Fruit fly (Drosophila melanogaster) whole organism, embryonic: Measurements from ENCODE around the gene GXIVsPLA2.

Experiments used
- Atf6 ChIP-seq: fragments of 200-800 bp; sonication (Bioruptor generic); IDR thresholded peaks from 2 replicates; pipeline ENCODE4 v1.3.6; 2022; ENCODE audit warnings: missing biosample characterization, missing genetic modification characterization
- BEAF-32 ChIP-seq: fragments of 200-800 bp; sonication (Bioruptor generic); optimal IDR thresholded peaks from 3 replicates; lab custom pipeline; 2017; ENCODE audit warnings: missing biosample characterization, missing genetic modification characterization, mild to moderate bottlenecking, moderate library complexity, missing genetic modification reagents
- CG10565 ChIP-seq: fragments of 200-800 bp; sonication (Bioruptor generic); optimal IDR thresholded peaks from 3 replicates; lab custom pipeline; 2016; ENCODE audit warnings: missing biosample characterization, mild to moderate bottlenecking, missing genetic modification characterization
- CG10979 ChIP-seq: fragments of 200-800 bp; sonication (Bioruptor generic); optimal IDR thresholded peaks from 2 replicates; lab custom pipeline; 2018; ENCODE audit warnings: missing biosample characterization, mild to moderate bottlenecking, missing genetic modification characterization, moderate library complexity
- CG11695 ChIP-seq: fragments of 200-800 bp; sonication (Bioruptor generic); IDR thresholded peaks from 3 replicates; pipeline ENCODE4 v1.3.6; 2022; ENCODE audit warnings: missing biosample characterization, missing genetic modification characterization
- CG12155 ChIP-seq: fragments of 200-800 bp; sonication (Bioruptor generic); optimal IDR thresholded peaks from 3 replicates; lab custom pipeline; 2016; ENCODE audit warnings: missing biosample characterization, missing genetic modification characterization
- CG12299 ChIP-seq: fragments of 200-800 bp; sonication (Bioruptor generic); optimal IDR thresholded peaks from 2 replicates; lab custom pipeline; 2018; ENCODE audit warnings: missing biosample characterization, mild to moderate bottlenecking, missing genetic modification characterization
- CG13624 ChIP-seq: fragments of 200-800 bp; sonication (Bioruptor generic); optimal IDR thresholded peaks from 2 replicates; lab custom pipeline; 2016; ENCODE audit warnings: missing biosample characterization, missing genetic modification characterization
- CG14965 ChIP-seq: fragments of 200-800 bp; sonication (Bioruptor generic); optimal IDR thresholded peaks from 2 replicates; lab custom pipeline; 2016; ENCODE audit warnings: missing biosample characterization, missing genetic modification characterization, borderline replicate concordance
- CG15601 ChIP-seq: fragments of 200-800 bp; sonication (Bioruptor generic); optimal IDR thresholded peaks from 3 replicates; lab custom pipeline; 2019; ENCODE audit warnings: missing biosample characterization, mild to moderate bottlenecking, missing genetic modification characterization, moderate library complexity
- CG1602 ChIP-seq: fragments of 200-800 bp; sonication (Bioruptor generic); optimal IDR thresholded peaks from 3 replicates; lab custom pipeline; 2016; ENCODE audit warnings: missing biosample characterization, missing genetic modification characterization
- CG17385 ChIP-seq: fragments of 200-800 bp; sonication (Bioruptor generic); optimal IDR thresholded peaks from 3 replicates; lab custom pipeline; 2018; ENCODE audit warnings: missing biosample characterization, mild to moderate bottlenecking, missing genetic modification characterization
- CG17568 ChIP-seq: fragments of 200-800 bp; sonication (Bioruptor generic); optimal IDR thresholded peaks from 2 replicates; lab custom pipeline; 2018; ENCODE audit warnings: missing biosample characterization, mild to moderate bottlenecking, missing genetic modification characterization, moderate library complexity
- CG30403 ChIP-seq: fragments of 200-800 bp; sonication (Bioruptor generic); optimal IDR thresholded peaks from 3 replicates; lab custom pipeline; 2016; ENCODE audit warnings: missing biosample characterization, missing genetic modification characterization
- CG31224 ChIP-seq: fragments of 200-800 bp; sonication (Bioruptor generic); IDR thresholded peaks from 2 replicates; pipeline ENCODE4 v1.3.6; 2022; ENCODE audit warnings: missing biosample characterization, missing genetic modification characterization
- CG4730 ChIP-seq: fragments of 200-800 bp; sonication (Bioruptor generic); IDR thresholded peaks from 2 replicates; pipeline ENCODE4 v1.3.6; 2022; ENCODE audit warnings: missing biosample characterization, missing genetic modification characterization
- CG6254 ChIP-seq: fragments of 200-800 bp; sonication (Bioruptor generic); optimal IDR thresholded peaks from 3 replicates; lab custom pipeline; 2017; ENCODE audit warnings: mild to moderate bottlenecking, missing biosample characterization, missing genetic modification reagents, missing genetic modification characterization
- CG7357 ChIP-seq: fragments of 200-800 bp; sonication (Bioruptor generic); IDR thresholded peaks from 3 replicates; pipeline ENCODE4 v1.3.6; 2022; ENCODE audit warnings: missing biosample characterization, missing genetic modification characterization
- CG7839 ChIP-seq: fragments of 200-800 bp; sonication (Bioruptor generic); optimal IDR thresholded peaks from 3 replicates; lab custom pipeline; 2018; ENCODE audit warnings: missing biosample characterization, mild to moderate bottlenecking, missing genetic modification characterization, moderate library complexity
- CG7928 ChIP-seq: fragments of 200-800 bp; sonication (Bioruptor generic); optimal IDR thresholded peaks from 2 replicates; lab custom pipeline; 2017; ENCODE audit warnings: missing biosample characterization, mild to moderate bottlenecking, missing genetic modification characterization
- CG7987 ChIP-seq: fragments of 200-800 bp; sonication (Bioruptor generic); optimal IDR thresholded peaks from 2 replicates; lab custom pipeline; 2018; ENCODE audit warnings: missing biosample characterization, mild to moderate bottlenecking, missing genetic modification characterization, moderate library complexity
- CG8089 ChIP-seq: fragments of 200-800 bp; sonication (Bioruptor generic); optimal IDR thresholded peaks from 3 replicates; lab custom pipeline; 2016; ENCODE audit warnings: missing biosample characterization, missing genetic modification characterization
- Dbx ChIP-seq: fragments of 200-800 bp; sonication (Bioruptor generic); IDR thresholded peaks from 3 replicates; pipeline ENCODE4 v1.3.6; 2022; ENCODE audit warnings: missing biosample characterization, missing genetic modification characterization
- Dp ChIP-seq: fragments of 200-800 bp; sonication (Bioruptor generic); optimal IDR thresholded peaks from 2 replicates; lab custom pipeline; 2018; ENCODE audit warnings: missing biosample characterization, mild to moderate bottlenecking, missing genetic modification characterization, moderate library complexity
- Ets65A ChIP-seq: fragments of 200-800 bp; sonication (Bioruptor generic); peaks from one replicate; lab custom pipeline; 2016; ENCODE audit warnings: missing biosample characterization, missing genetic modification characterization
- Fer1 ChIP-seq: fragments of 200-800 bp; sonication (Bioruptor generic); optimal IDR thresholded peaks from 2 replicates; lab custom pipeline; 2017; ENCODE audit warnings: missing biosample characterization, mild to moderate bottlenecking, missing genetic modification characterization
- Fer3 ChIP-seq: fragments of 200-800 bp; sonication (Bioruptor generic); optimal IDR thresholded peaks from 2 replicates; lab custom pipeline; 2018; ENCODE audit warnings: missing biosample characterization, mild to moderate bottlenecking, missing genetic modification characterization, moderate library complexity
- Gug ChIP-seq: fragments of 200-800 bp; sonication (Bioruptor generic); IDR thresholded peaks from 4 replicates; pipeline ENCODE4 v1.3.6; 2022; ENCODE audit warnings: missing biosample characterization, missing genetic modification characterization
- HLH54F ChIP-seq: fragments of 200-800 bp; sonication (Bioruptor generic); optimal IDR thresholded peaks from 3 replicates; lab custom pipeline; 2016; ENCODE audit warnings: missing biosample characterization, missing genetic modification characterization
- HLHmδ ChIP-seq: fragments of 200-800 bp; sonication (Bioruptor generic); optimal IDR thresholded peaks from 2 replicates; lab custom pipeline; 2018; ENCODE audit warnings: missing biosample characterization, mild to moderate bottlenecking, missing genetic modification characterization, moderate library complexity
- HmgZ ChIP-seq: fragments of 200-800 bp; sonication (Bioruptor generic); optimal IDR thresholded peaks from 2 replicates; lab custom pipeline; 2018; ENCODE audit warnings: missing biosample characterization, mild to moderate bottlenecking, missing genetic modification characterization
- Hmr ChIP-seq: fragments of 200-800 bp; sonication (Bioruptor generic); optimal IDR thresholded peaks from 3 replicates; lab custom pipeline; 2017; ENCODE audit warnings: mild to moderate bottlenecking, missing biosample characterization, missing genetic modification reagents, missing genetic modification characterization
- Kr ChIP-seq: fragments of 200-800 bp; sonication (Bioruptor generic); optimal IDR thresholded peaks from 2 replicates; lab custom pipeline; 2017; ENCODE audit warnings: missing biosample characterization, mild to moderate bottlenecking, missing genetic modification characterization
- Max ChIP-seq: fragments of 200-800 bp; sonication (Bioruptor generic); optimal IDR thresholded peaks from 2 replicates; lab custom pipeline; 2016; ENCODE audit warnings: missing biosample characterization, mild to moderate bottlenecking, missing genetic modification characterization
- Mrtf ChIP-seq: fragments of 200-800 bp; sonication (Bioruptor generic); IDR thresholded peaks from 3 replicates; pipeline ENCODE4 v1.3.6; 2022; ENCODE audit warnings: missing biosample characterization, missing genetic modification characterization
- Sin3A ChIP-seq: fragments of >200 bp; optimal IDR thresholded peaks from 2 replicates; lab custom pipeline; 2018
- chinmo ChIP-seq: fragments of 200-800 bp; sonication (Bioruptor generic); IDR thresholded peaks from 4 replicates; pipeline ENCODE4 v1.3.6; 2022; ENCODE audit warnings: missing biosample characterization, missing genetic modification characterization; ENCODE audit not compliant: partially characterized antibody
- crp ChIP-seq, 2 experiments: fragments of 200-800 bp; sonication (Bioruptor generic); optimal IDR thresholded peaks; 2 replicates in 1 of 2; 3 replicates in 1 of 2; lab custom pipeline; 2017; ENCODE audit warnings: missing biosample characterization in 2 of 2, missing genetic modification characterization in 2 of 2, mild to moderate bottlenecking in 1 of 2, moderate library complexity in 1 of 2
- dmrt11E ChIP-seq: fragments of 200-800 bp; sonication (Bioruptor generic); optimal IDR thresholded peaks from 3 replicates; lab custom pipeline; 2018; ENCODE audit warnings: missing biosample characterization, mild to moderate bottlenecking, missing genetic modification characterization, moderate library complexity
- ems ChIP-seq: fragments of 200-800 bp; sonication (Bioruptor generic); optimal IDR thresholded peaks from 3 replicates; lab custom pipeline; 2016; ENCODE audit warnings: missing biosample characterization, missing genetic modification characterization
- en ChIP-seq: fragments of 200-800 bp; sonication (Bioruptor generic); optimal IDR thresholded peaks from 2 replicates; lab custom pipeline; 2016; ENCODE audit warnings: missing biosample characterization, missing genetic modification characterization
- ftz-f1 ChIP-seq: fragments of 200-800 bp; sonication (Bioruptor generic); optimal IDR thresholded peaks from 2 replicates; lab custom pipeline; 2016; ENCODE audit warnings: missing biosample characterization, missing genetic modification characterization
- gsb ChIP-seq: fragments of 200-800 bp; sonication (Bioruptor generic); IDR thresholded peaks from 2 replicates; pipeline ENCODE4 v1.3.6; 2022; ENCODE audit warnings: missing biosample characterization, missing genetic modification characterization
- ind ChIP-seq: fragments of 200-800 bp; sonication (Bioruptor generic); optimal IDR thresholded peaks from 3 replicates; lab custom pipeline; 2016; ENCODE audit warnings: missing biosample characterization, missing genetic modification characterization
- lmd ChIP-seq: fragments of 200-800 bp; sonication (Bioruptor generic); IDR thresholded peaks from 2 replicates; pipeline ENCODE4 v1.3.6; 2022; ENCODE audit warnings: missing biosample characterization, missing genetic modification characterization
- luna ChIP-seq: fragments of 200-800 bp; sonication (Bioruptor generic); optimal IDR thresholded peaks from 2 replicates; lab custom pipeline; 2016; ENCODE audit warnings: missing biosample characterization, missing genetic modification characterization
- salm ChIP-seq: fragments of 200-800 bp; sonication (Bioruptor generic); optimal IDR thresholded peaks from 2 replicates; lab custom pipeline; 2018; ENCODE audit warnings: missing biosample characterization, mild to moderate bottlenecking, missing genetic modification characterization
- tup ChIP-seq: fragments of 200-800 bp; sonication (Bioruptor generic); optimal IDR thresholded peaks from 2 replicates; lab custom pipeline; 2016; ENCODE audit warnings: missing biosample characterization, mild to moderate bottlenecking, missing genetic modification characterization, moderate library complexity
- wdn ChIP-seq: fragments of 200-800 bp; sonication (Bioruptor generic); IDR thresholded peaks from 2 replicates; pipeline ENCODE4 v1.3.6; 2022; ENCODE audit warnings: missing biosample characterization, missing genetic modification characterization
- zfh1 ChIP-seq: fragments of 200-800 bp; sonication (Bioruptor generic); IDR thresholded peaks from 3 replicates; pipeline ENCODE4 v1.3.6; 2022; ENCODE audit warnings: missing biosample characterization, missing genetic modification characterization

The GXIVsPLA2 gene

dm6 chr3L:15982783-15983432 is 28.0 kb downstream of the GXIVsPLA2 start, which contains the start of the genes brm and Arl1 (continued):
- TF ChIP-seq CG11695 = peak; percentile 98
- TF ChIP-seq CG12155 = peak; percentile 97
- peak; percentile 99 for TF ChIP-seq Fer1
- TF ChIP-seq CG31224 (GFP tag; lab: Robert Waterston, UW) = peak; percentile 98
- TF ChIP-seq Mrtf (GFP tag; lab: Robert Waterston, UW) = peak; percentile 99
- TF ChIP-seq HLH54F (GFP tag; lab: Kevin White, UChicago) = peak; percentile 91
- TF ChIP-seq luna (GFP tag; lab: Kevin White, UChicago) = peak; percentile 75
- peak; percentile 99 for TF ChIP-seq Fer3
- TF ChIP-seq Atf6 = peak; percentile 98
- peak; percentile 98 for TF ChIP-seq CG30403 (GFP tag; lab: Kevin White, UChicago)
- TF ChIP-seq Sin3A (lab: Kevin White, UChicago) = peak; percentile 63
- peak; percentile 97 for TF ChIP-seq CG15601 (tag; lab: Kevin White, UChicago)
- TF ChIP-seq CG7357 (GFP tag; lab: Robert Waterston, UW) = peak; percentile 97
- peak; percentile 98 for TF ChIP-seq CG10979 (tag; lab: Kevin White, UChicago)
- peak; percentile 95 for TF ChIP-seq CG12299 (tag; lab: Kevin White, UChicago)
- TF ChIP-seq CG7987 (GFP tag; lab: Kevin White, UChicago) = peak; percentile 96
- peak; percentile 83 for TF ChIP-seq CG7928 (GFP tag; lab: Kevin White, UChicago)
- peak; percentile 20 for TF ChIP-seq en
- TF ChIP-seq Max = peak; percentile 98
- peak; percentile 54 for TF ChIP-seq CG8089 (GFP tag; lab: Kevin White, UChicago)
- TF ChIP-seq CG7839 (tag; lab: Kevin White, UChicago) = peak; percentile 99
- peak; percentile 99 for TF ChIP-seq gsb (GFP tag; lab: Robert Waterston, UW)
- peak; percentile 98 for TF ChIP-seq dmrt11E (tag; lab: Kevin White, UChicago)
- TF ChIP-seq zfh1 (GFP tag; lab: Robert Waterston, UW) = peak; percentile 99
- TF ChIP-seq salm (tag; lab: Kevin White, UChicago) = peak; percentile 92
- TF ChIP-seq Hmr (GFP tag; lab: Kevin White, UChicago) = peak; percentile 97
- peak; percentile 94 for TF ChIP-seq CG17385 (GFP tag; lab: Kevin White, UChicago)
- TF ChIP-seq BEAF-32 (GFP tag; lab: Kevin White, UChicago) = peak; percentile 64
- peak; percentile 98 for TF ChIP-seq ind
- peak; percentile 98 for TF ChIP-seq CG1602 (GFP tag; lab: Kevin White, UChicago)
- TF ChIP-seq crp (GFP tag; optimal IDR thresholded peaks at IDR 0.05; lab: Kevin White, UChicago) = peak in 1 of 2 experiments; percentile 76
- TF ChIP-seq CG4730 (GFP tag; lab: Robert Waterston, UW) = peak; percentile 99
- peak; percentile 77 for TF ChIP-seq ftz-f1 (GFP tag; lab: Kevin White, UChicago)
- TF ChIP-seq Ets65A (GFP tag; lab: Kevin White, UChicago) = peak; percentile 99
- peak; percentile 99 for TF ChIP-seq Dbx (GFP tag; lab: Robert Waterston, UW)
- TF ChIP-seq HmgZ (tag; lab: Kevin White, UChicago) = peak; percentile 99
- no peak for TF ChIP-seq chinmo (GFP tag; lab: Robert Waterston, UW)
- peak; percentile 87 for TF ChIP-seq CG10565 (GFP tag; lab: Kevin White, UChicago)
- TF ChIP-seq CG14965 (GFP tag; lab: Kevin White, UChicago) = no peak
- peak; percentile 94 for TF ChIP-seq ems (GFP tag; lab: Kevin White, UChicago)
- peak; percentile 96 for TF ChIP-seq tup (GFP tag; lab: Kevin White, UChicago)
- no peak for TF ChIP-seq CG17568 (GFP tag; lab: Kevin White, UChicago)
- TF ChIP-seq CG6254 (GFP tag; lab: Kevin White, UChicago) = peak; percentile 93
- peak; percentile 99 for TF ChIP-seq lmd (GFP tag; lab: Robert Waterston, UW)
- TF ChIP-seq Gug (GFP tag; lab: Robert Waterston, UW) = peak; percentile 98
- peak; percentile 97 for TF ChIP-seq wdn
- TF ChIP-seq CG13624 = peak; percentile 91
- peak; percentile 40 for TF ChIP-seq Dp (GFP tag; lab: Kevin White, UChicago)
- TF ChIP-seq Kr (GFP tag; lab: Kevin White, UChicago) = peak; percentile 10
- TF ChIP-seq HLHmδ (GFP tag; lab: Kevin White, UChicago) = no peak
